Fruit fly (Drosophila melanogaster): ENCODE measurements around the gene tut.

Gene tut

dm6 chr3L:8197779-8198279 is 12.7 kb downstream of the tut start, which contains the start of the genes UbcE2M and Dhps (continued):
- TF ChIP-seq Optix (GFP tag; IDR thresholded peaks at IDR 0.05) = peak; percentile 55; the same call in 1 of the 3 replicates
- TF ChIP-seq zfh2 (GFP tag; optimal IDR thresholded peaks at IDR 0.05) = peak; percentile 80
- TF ChIP-seq CG6813 (GFP tag; optimal IDR thresholded peaks at IDR 0.05) = no peak
- TF ChIP-seq Atf-2 (GFP tag; optimal IDR thresholded peaks at IDR 0.05) = no peak
- TF ChIP-seq CG4617 (GFP tag; optimal IDR thresholded peaks at IDR 0.05; ENCODE audit: borderline replicate concordance) = peak; percentile 65
- TF ChIP-seq Hmx (GFP tag; optimal IDR thresholded peaks at IDR 0.05) = no peak
- TF ChIP-seq CG17912 (GFP tag; optimal IDR thresholded peaks at IDR 0.05) = no peak
- TF ChIP-seq CG11085 (GFP tag; IDR thresholded peaks at IDR 0.05) = peak; percentile 60; the same call in 1 of the 2 replicates
- no peak for TF ChIP-seq gce (GFP tag; IDR thresholded peaks at IDR 0.05)
- 0 out of 4 replicates have a peak, but pooled peaks have one; percentile 62 for TF ChIP-seq chinmo (GFP tag; IDR thresholded peaks at IDR 0.05; ENCODE audit: partially characterized antibody)
- peak; percentile 33 for TF ChIP-seq CG2129 (GFP tag; IDR thresholded peaks at IDR 0.05; ENCODE audit: partially characterized antibody)
- TF ChIP-seq ato (GFP tag; IDR thresholded peaks at IDR 0.05; ENCODE audit: partially characterized antibody) = 0 out of 2 replicates have a peak, but pooled peaks have one; percentile 31
- no peak; the same call in 1 of the 2 replicates for TF ChIP-seq Ravus (GFP tag; IDR thresholded peaks at IDR 0.05)
- TF ChIP-seq CG10209 (GFP tag; optimal IDR thresholded peaks at IDR 0.05) = peak; percentile 83
- TF ChIP-seq D19A (tag; optimal IDR thresholded peaks at IDR 0.05) = no peak
- peak; percentile 81 for TF ChIP-seq CG6272 (GFP tag; IDR thresholded peaks at IDR 0.05)
- peak; percentile 87 for TF ChIP-seq CG12659 (GFP tag; optimal IDR thresholded peaks at IDR 0.05)
- no peak for TF ChIP-seq pan (optimal IDR thresholded peaks at IDR 0.05)
- peak in 1 of 2 experiments; percentile 57 for TF ChIP-seq pan (GFP tag; optimal IDR thresholded peaks at IDR 0.05 in 1 of 2, IDR thresholded peaks at IDR 0.05 in 1 of 2)
- no peak for TF ChIP-seq hth (optimal IDR thresholded peaks at IDR 0.05)
- peak; percentile 64 for TF ChIP-seq hbn (GFP tag; IDR thresholded peaks at IDR 0.05; ENCODE audit: partially characterized antibody)
- TF ChIP-seq Ada2b (GFP tag; IDR thresholded peaks at IDR 0.05) = peak; percentile 46
- no peak for TF ChIP-seq nerfin-1 (tag; optimal IDR thresholded peaks at IDR 0.05)
- TF ChIP-seq CG2202 (tag; optimal IDR thresholded peaks at IDR 0.05) = no peak
- no peak for TF ChIP-seq ab (GFP tag; optimal IDR thresholded peaks at IDR 0.05)
- TF ChIP-seq CG4424 (GFP tag; optimal IDR thresholded peaks at IDR 0.05) = peak; percentile 65
- TF ChIP-seq CrebB (tag; optimal IDR thresholded peaks at IDR 0.05) = no peak
- TF ChIP-seq pros (GFP tag; optimal IDR thresholded peaks at IDR 0.05) = no peak
- no peak for TF ChIP-seq rib (GFP tag; IDR thresholded peaks at IDR 0.05)
- no peak for TF ChIP-seq ems (GFP tag; optimal IDR thresholded peaks at IDR 0.05)
- TF ChIP-seq lov (optimal IDR thresholded peaks at IDR 0.05) = no peak
- no peak for TF ChIP-seq lov (GFP tag; IDR thresholded peaks at IDR 0.05)
- TF ChIP-seq CG31388 (GFP tag; optimal IDR thresholded peaks at IDR 0.05) = no peak
- TF ChIP-seq HLHmδ (GFP tag; optimal IDR thresholded peaks at IDR 0.05) = no peak
- TF ChIP-seq CG1603 (tag; optimal IDR thresholded peaks at IDR 0.05) = no peak
- TF ChIP-seq Awh (GFP tag; IDR thresholded peaks at IDR 0.05) = no peak
- TF ChIP-seq HLH54F (GFP tag; optimal IDR thresholded peaks at IDR 0.05) = peak; percentile 56
- TF ChIP-seq dimm (GFP tag; IDR thresholded peaks at IDR 0.05) = no peak
- TF ChIP-seq esg (GFP tag; conservative IDR thresholded peaks at IDR 0.05) = peak; percentile 66
- TF ChIP-seq CG16863 (GFP tag; optimal IDR thresholded peaks at IDR 0.05) = no peak
- peak; percentile 23 for TF ChIP-seq CG8281 (tag; optimal IDR thresholded peaks at IDR 0.05)
- TF ChIP-seq dmrt11E (tag; optimal IDR thresholded peaks at IDR 0.05) = peak; percentile 76
- peak; percentile 63; the same call in 2 of the 3 replicates for TF ChIP-seq CG7963 (GFP tag; IDR thresholded peaks at IDR 0.05; ENCODE audit: partially characterized antibody)
- TF ChIP-seq pzg (GFP tag; optimal IDR thresholded peaks at IDR 0.05) = peak; percentile 55
- TF ChIP-seq cg (GFP tag; optimal IDR thresholded peaks at IDR 0.05) = no peak
- peak; percentile 92 for TF ChIP-seq CoRest (tag; optimal IDR thresholded peaks at IDR 0.05)
- TF ChIP-seq ap (GFP tag; IDR thresholded peaks at IDR 0.05) = no peak
- TF ChIP-seq CG1832 (GFP tag; optimal IDR thresholded peaks at IDR 0.05) = no peak
- TF ChIP-seq Ets97D (GFP tag; optimal IDR thresholded peaks at IDR 0.05) = peak; percentile 36
- TF ChIP-seq usp (GFP tag; optimal IDR thresholded peaks at IDR 0.05) = no peak
- no peak for TF ChIP-seq CG13894 (tag; optimal IDR thresholded peaks at IDR 0.05)

Measured in whole organism, embryonic.